Fruit fly (Drosophila melanogaster): ENCODE measurements around the gene CG17329.

DNA sequence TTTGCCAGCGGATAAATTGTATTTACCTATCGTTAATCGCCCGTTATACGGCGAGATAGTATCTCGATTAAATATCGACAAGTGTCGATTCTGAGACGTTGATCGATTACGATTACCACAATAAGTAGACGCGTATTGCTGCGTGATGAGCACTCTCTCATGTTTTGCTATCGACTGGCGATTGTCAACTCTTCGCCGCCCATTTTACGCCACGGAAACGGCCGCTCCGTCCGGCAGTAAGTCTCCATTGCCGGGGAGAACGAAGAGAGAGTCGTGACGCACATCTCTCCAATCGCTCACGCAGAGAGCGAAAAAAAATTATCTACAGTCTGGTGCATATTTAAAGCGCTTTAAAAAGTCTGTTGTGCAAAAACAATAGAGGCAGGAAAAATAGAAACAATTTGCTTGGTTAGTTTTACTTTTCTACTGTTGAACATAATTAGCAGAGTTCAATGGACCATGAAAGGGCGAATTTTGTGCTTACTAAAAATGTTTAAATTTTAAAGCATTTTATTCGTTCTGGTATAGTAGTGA, 39.4 kb upstream of the CG17329 start, which contains the start of gene CG46309:
- TF ChIP-seq CG8478 (optimal IDR thresholded peaks at IDR 0.05) (no peak), CTCF (optimal IDR thresholded peaks at IDR 0.05) (no peak)

All from S2 (cell line).